Fruit fly (Drosophila melanogaster): ENCODE measurements around the gene CG32176.

DNA sequence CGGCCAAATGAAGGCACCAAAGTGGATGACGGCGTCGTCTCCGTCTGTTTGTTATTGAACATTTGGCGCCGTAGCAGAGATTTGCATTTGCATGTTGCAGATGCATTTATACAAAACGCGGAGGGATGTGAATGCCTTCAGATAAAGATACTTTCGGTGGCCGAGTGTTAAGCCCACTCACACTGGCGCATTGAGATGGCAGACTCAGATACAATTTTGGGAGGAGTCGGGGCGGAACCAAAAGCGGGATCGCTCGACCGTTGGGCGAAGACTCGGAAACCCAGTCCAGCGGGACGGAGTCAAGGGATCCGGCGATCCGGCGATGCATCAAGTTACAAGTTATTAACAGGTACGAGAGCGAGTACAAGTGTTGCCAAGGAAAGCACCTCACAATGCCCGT is 21.5 kb upstream of the CG32176 start:
- no peak for TF ChIP-seq CG8301 (tag; optimal IDR thresholded peaks at IDR 0.05)
- TF ChIP-seq rn (GFP tag; IDR thresholded peaks at IDR 0.05), result no peak
- no peak for TF ChIP-seq D1 (tag; optimal IDR thresholded peaks at IDR 0.05)
- TF ChIP-seq Pif1A (GFP tag; optimal IDR thresholded peaks at IDR 0.05), result no peak
- no peak for TF ChIP-seq CG8159 (tag; optimal IDR thresholded peaks at IDR 0.05)
- no peak for TF ChIP-seq EcR (GFP tag; optimal IDR thresholded peaks at IDR 0.05)
- TF ChIP-seq CG34367 (tag; optimal IDR thresholded peaks at IDR 0.05), result no peak
- no peak for TF ChIP-seq CG15710 (tag; optimal IDR thresholded peaks at IDR 0.05)
- TF ChIP-seq Ets98B (GFP tag; IDR thresholded peaks at IDR 0.05), result no peak
- no peak for TF ChIP-seq CG12605 (GFP tag; IDR thresholded peaks at IDR 0.05)
- no peak for TF ChIP-seq CG32121 (GFP tag; IDR thresholded peaks at IDR 0.05)
- TF ChIP-seq Snoo (tag; optimal IDR thresholded peaks at IDR 0.05), result no peak
- TF ChIP-seq Pif1B (GFP tag; optimal IDR thresholded peaks at IDR 0.05), result no peak
